Fruit fly (Drosophila melanogaster): ENCODE results near the gene CG18557.

The CG18557 gene

DNA sequence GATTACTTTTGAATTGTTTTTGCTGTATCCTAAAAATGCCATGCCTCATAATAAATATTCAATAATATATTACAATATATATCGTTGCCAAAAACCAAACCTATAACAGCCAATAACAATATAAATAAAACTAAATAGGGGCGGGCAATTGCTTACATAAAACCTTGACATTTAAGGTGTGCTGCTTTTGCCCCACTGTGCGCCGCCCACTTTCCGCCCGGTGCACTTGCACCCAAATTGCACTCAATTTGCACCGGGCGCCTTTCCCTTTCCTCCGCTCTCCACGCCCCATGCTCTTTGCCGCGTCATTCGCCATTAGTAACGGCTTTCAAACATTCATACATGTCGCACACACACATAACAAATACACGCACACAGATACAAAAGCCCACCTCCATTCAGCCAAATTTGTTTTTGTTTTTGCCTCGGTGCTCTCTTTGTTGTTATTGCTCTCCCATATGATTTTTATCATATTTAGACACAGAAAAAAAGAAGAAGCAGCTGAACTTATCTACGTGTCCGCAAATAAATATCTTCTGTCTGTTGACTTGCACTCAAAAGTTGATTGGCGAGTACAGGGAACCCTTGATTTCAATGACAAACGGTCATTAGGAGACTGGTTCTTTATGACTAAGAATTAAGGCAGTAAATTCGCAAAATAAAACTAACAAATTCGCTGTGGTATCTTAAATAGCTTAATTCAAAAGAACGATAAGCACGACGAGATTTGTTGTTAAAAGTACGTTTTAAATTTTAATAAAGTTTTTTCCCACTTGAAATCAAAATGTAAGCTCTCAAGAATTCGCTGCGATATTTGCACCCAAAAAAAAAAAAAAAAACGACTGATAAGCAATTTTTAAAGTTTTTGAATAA, 12.6 kb upstream of the CG18557 start (continued):
- TF ChIP-seq Met (GFP tag; optimal IDR thresholded peaks at IDR 0.05): peak; percentile 46
- TF ChIP-seq Hr38 (GFP tag; optimal IDR thresholded peaks at IDR 0.05): no peak
- peak; percentile 36 for TF ChIP-seq CG11762 (GFP tag; optimal IDR thresholded peaks at IDR 0.05; ENCODE audit: insufficient read depth)
- TF ChIP-seq fd85E (GFP tag; optimal IDR thresholded peaks at IDR 0.05): no peak
- peak; percentile 68 for TF ChIP-seq Lpt (GFP tag; optimal IDR thresholded peaks at IDR 0.05)
- TF ChIP-seq dac (GFP tag; optimal IDR thresholded peaks at IDR 0.05): peak; percentile 66
- peak; percentile 33 for TF ChIP-seq topi (GFP tag; optimal IDR thresholded peaks at IDR 0.05)
- TF ChIP-seq Eip75B (GFP tag; optimal IDR thresholded peaks at IDR 0.05): peak; percentile 14
- peak; percentile 74 for TF ChIP-seq Hr4 (GFP tag; optimal IDR thresholded peaks at IDR 0.05)
- TF ChIP-seq CG1621 (tag; optimal IDR thresholded peaks at IDR 0.05): no peak
- TF ChIP-seq CG31627 (GFP tag; optimal IDR thresholded peaks at IDR 0.05): peak; percentile 24
- TF ChIP-seq Eip93F (GFP tag; optimal IDR thresholded peaks at IDR 0.05): no peak
- TF ChIP-seq Ets96B (tag; optimal IDR thresholded peaks at IDR 0.05): peak; percentile 6
- peak; percentile 42 for TF ChIP-seq CG10631 (GFP tag; optimal IDR thresholded peaks at IDR 0.05)
- no peak for TF ChIP-seq dsx (GFP tag; optimal IDR thresholded peaks at IDR 0.05; ENCODE audit: poor library complexity, severe bottlenecking)
- TF ChIP-seq Ets21C (GFP tag; optimal IDR thresholded peaks at IDR 0.05): no peak
- peak; percentile 88 for TF ChIP-seq CG8119 (GFP tag; IDR thresholded peaks at IDR 0.05)
- TF ChIP-seq CG6854 (GFP tag; optimal IDR thresholded peaks at IDR 0.05): no peak
- TF ChIP-seq CG11902 (GFP tag; optimal IDR thresholded peaks at IDR 0.05): no peak
- TF ChIP-seq CG16779 (tag; optimal IDR thresholded peaks at IDR 0.05): no peak
- TF ChIP-seq esn (GFP tag; optimal IDR thresholded peaks at IDR 0.05): peak; percentile 44
- TF ChIP-seq lz (GFP tag; optimal IDR thresholded peaks at IDR 0.05): peak; percentile 17
- peak; percentile 44; the same call in 1 of the 2 replicates for TF ChIP-seq CG11294 (GFP tag; IDR thresholded peaks at IDR 0.05)
- TF ChIP-seq CG32006 (GFP tag; optimal IDR thresholded peaks at IDR 0.05): peak; percentile 84
- no peak for TF ChIP-seq Sox15 (GFP tag; optimal IDR thresholded peaks at IDR 0.05)
- peak; percentile 78 for TF ChIP-seq svp (GFP tag)
- TF ChIP-seq CG6276 (GFP tag; optimal IDR thresholded peaks at IDR 0.05): peak; percentile 87
- no peak for TF ChIP-seq cyc (GFP tag; optimal IDR thresholded peaks at IDR 0.05)
- TF ChIP-seq CG8319 (GFP tag; optimal IDR thresholded peaks at IDR 0.05): peak; percentile 11
- peak; percentile 88 for TF ChIP-seq eg (GFP tag; IDR thresholded peaks at IDR 0.05)
- TF ChIP-seq acj6 (GFP tag; optimal IDR thresholded peaks at IDR 0.05): peak; percentile 69

DNA sequence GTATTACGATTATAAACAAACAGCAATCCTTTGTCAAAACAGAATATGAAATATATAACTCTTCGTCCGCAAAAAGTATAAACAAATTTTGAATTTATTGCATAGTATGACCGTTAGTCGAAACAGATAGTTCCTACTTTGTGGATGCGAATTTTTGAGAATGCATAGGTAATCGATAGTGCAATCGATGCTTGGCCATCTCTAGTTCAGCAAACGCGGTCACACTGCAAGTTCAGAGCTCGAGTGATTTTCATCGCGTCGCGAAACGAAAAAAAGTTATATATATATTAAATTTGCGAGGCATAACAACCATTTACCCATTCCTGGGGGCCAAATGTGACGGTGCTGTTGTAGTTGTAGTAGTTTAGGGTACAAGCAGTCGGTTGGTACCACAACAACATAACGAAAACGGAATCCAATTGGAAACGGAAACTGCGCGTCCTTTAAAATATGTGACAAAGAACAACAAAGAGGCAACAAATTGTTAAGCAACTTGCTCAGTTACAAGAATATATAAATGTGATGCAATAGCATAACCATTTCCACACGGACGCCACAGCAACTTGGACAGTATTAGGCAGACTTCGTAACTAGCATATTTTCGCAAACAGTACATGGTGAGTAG, 11.5 kb upstream of the CG18557 start, which contains the start of gene CG2991:
Gene CG2991, plus strand, starts transcription at position 205 of the 625 bp plus-strand sequence.
- peak; percentile 78 for TF ChIP-seq Sox14 (GFP tag; optimal IDR thresholded peaks at IDR 0.05)
- peak; percentile 15 for TF ChIP-seq Eip75B (GFP tag; optimal IDR thresholded peaks at IDR 0.05)
- peak; percentile 5 for TF ChIP-seq CG6854 (GFP tag; optimal IDR thresholded peaks at IDR 0.05)
- TF ChIP-seq CG6163 (GFP tag; IDR thresholded peaks at IDR 0.05): 0 out of 3 replicates have a peak, but pooled peaks have one; percentile 12
- peak; percentile 78 for TF ChIP-seq vri (GFP tag; optimal IDR thresholded peaks at IDR 0.05)
- no peak for TF ChIP-seq eg (GFP tag; IDR thresholded peaks at IDR 0.05)
- peak in 1 of 2 experiments; percentile 24 for TF ChIP-seq ss (GFP tag; optimal IDR thresholded peaks at IDR 0.05)
- TF ChIP-seq Eip78C (GFP tag): peak; percentile 73
- peak; percentile 0 for TF ChIP-seq Smox (GFP tag; optimal IDR thresholded peaks at IDR 0.05)
- peak; percentile 3 for TF ChIP-seq Ets96B (tag; optimal IDR thresholded peaks at IDR 0.05)
- TF ChIP-seq dsx (GFP tag; optimal IDR thresholded peaks at IDR 0.05; ENCODE audit: poor library complexity, severe bottlenecking): peak; percentile 75
- no peak for TF ChIP-seq Sox15 (GFP tag; optimal IDR thresholded peaks at IDR 0.05)
- TF ChIP-seq Eip93F (GFP tag; optimal IDR thresholded peaks at IDR 0.05): peak; percentile 61
- TF ChIP-seq CG15336 (GFP tag; IDR thresholded peaks at IDR 0.05): peak; percentile 12; the same call in 1 of the 2 replicates
- peak; percentile 66 for TF ChIP-seq svp (GFP tag)
- peak; percentile 2 for TF ChIP-seq CG3919 (GFP tag; optimal IDR thresholded peaks at IDR 0.05)
- TF ChIP-seq Met (GFP tag; optimal IDR thresholded peaks at IDR 0.05): peak; percentile 1
- TF ChIP-seq fd59A (GFP tag; optimal IDR thresholded peaks at IDR 0.05): no peak
- TF ChIP-seq topi (GFP tag; optimal IDR thresholded peaks at IDR 0.05): peak; percentile 41
- no peak for TF ChIP-seq Hr4 (GFP tag; optimal IDR thresholded peaks at IDR 0.05)
- peak; percentile 58 for TF ChIP-seq Sox102F (GFP tag; optimal IDR thresholded peaks at IDR 0.05)
- TF ChIP-seq fkh (GFP tag; optimal IDR thresholded peaks at IDR 0.05): no peak
- TF ChIP-seq lz (GFP tag; optimal IDR thresholded peaks at IDR 0.05): peak; percentile 33
